Worm (Caenorhabditis elegans) whole organism, L4/young adult: ENCODE measurements around the gene oct-2.

ENCODE experiments used
- W03F9.2 ChIP-seq: fragments of 150-350 bp; optimal IDR thresholded peaks from 2 replicates; lab custom pipeline; 2014; ENCODE audit warnings: missing biosample characterization, missing genetic modification characterization
- dao-5 ChIP-seq: sonication (generic microtip); optimal IDR thresholded peaks from 2 replicates; lab custom pipeline; 2016; ENCODE audit warnings: missing genotype, missing genetic modification characterization, moderate library complexity, missing compliant biosample characterization
- him-1 ChIP-seq: sonication (generic microtip); optimal IDR thresholded peaks from 2 replicates; lab custom pipeline; 2016; ENCODE audit warnings: missing genotype, missing genetic modification reagents, missing genetic modification characterization, missing compliant biosample characterization

DNA sequence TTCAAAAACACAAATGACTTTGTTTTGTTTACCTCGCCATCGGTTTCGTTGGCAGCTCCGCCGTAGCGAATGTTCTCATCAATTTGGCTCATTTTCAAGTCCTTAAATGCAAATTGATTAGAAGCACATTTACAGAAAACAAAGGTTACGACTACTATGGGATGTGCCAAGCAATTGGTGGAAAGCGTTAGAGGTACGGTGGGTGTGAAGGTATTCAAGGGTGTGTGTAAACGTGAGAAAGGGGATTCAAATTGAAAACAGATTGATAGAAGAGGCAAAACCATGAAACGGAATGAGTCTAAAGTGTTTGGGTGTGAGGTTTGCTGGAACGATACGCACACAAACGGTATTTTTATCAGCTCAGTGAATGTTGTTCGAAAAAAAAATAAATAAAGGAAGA, 31.1 kb downstream of the oct-2 start, which contains the start of gene tni-1:
- TF ChIP-seq him-1 (tag; lab: Kevin White, UChicago) (no peak), W03F9.2 (tag; lab: Kevin White, UChicago) (no peak), dao-5 (tag; lab: Kevin White, UChicago) (no peak)
